Worm (Caenorhabditis elegans): ENCODE results near the gene fat-5.

- TF ChIP-seq pha-4 (tag; optimal IDR thresholded peaks at IDR 0.05) (no peak), hlh-8 (tag; optimal IDR thresholded peaks at IDR 0.05) (no peak), pax-1 (tag; optimal IDR thresholded peaks at IDR 0.05) (no peak), lin-11 (tag; optimal IDR thresholded peaks at IDR 0.05) (no peak), pag-3 (tag; optimal IDR thresholded peaks at IDR 0.05; ENCODE audit: borderline replicate concordance) (no peak), tbx-2 (tag; optimal IDR thresholded peaks at IDR 0.05) (no peak)
Measured at ce11 chrV:17699097-17699496, 25.7 kb upstream of the fat-5 start, which contains the start of gene Y26G10.4.

Measured in whole organism, late embryonic.